Worm (Caenorhabditis elegans) whole organism, young adult: Measurements from ENCODE around the gene lgc-19.

Source experiments
- B0035.1 ChIP-seq: sonication (generic microtip); optimal IDR thresholded peaks from 2 replicates; lab custom pipeline; 2016; ENCODE audit warnings: missing genetic modification characterization, mild to moderate bottlenecking, missing compliant biosample characterization, missing genotype, missing genetic modification reagents
- D2030.7 ChIP-seq: fragments of 200-800 bp; sonication (Bioruptor generic); IDR thresholded peaks from 2 replicates; pipeline ENCODE4 v1.3.6; 2022; ENCODE audit warnings: missing genetic modification reagents, missing genetic modification characterization, missing compliant biosample characterization
- F23B12.7 ChIP-seq: sonication (generic microtip); optimal IDR thresholded peaks from 2 replicates; lab custom pipeline; 2017; ENCODE audit warnings: missing genetic modification characterization, mild to moderate bottlenecking, missing compliant biosample characterization, antibody characterized with exemption, moderate library complexity; ENCODE audit not compliant: insufficient read depth
- F33H1.4 ChIP-seq: fragments of 200-800 bp; sonication (Bioruptor generic); IDR thresholded peaks from 2 replicates; pipeline ENCODE4 v1.3.6; 2022; ENCODE audit warnings: missing genetic modification reagents, missing genetic modification characterization, missing compliant biosample characterization
- F37B4.10 ChIP-seq: fragments of 200-800 bp; sonication (Bioruptor generic); IDR thresholded peaks from 2 replicates; pipeline ENCODE4 v1.3.6; 2022; ENCODE audit warnings: missing genetic modification characterization, missing compliant biosample characterization
- F55B11.4 ChIP-seq: sonication (generic microtip); optimal IDR thresholded peaks from 2 replicates; lab custom pipeline; 2016; ENCODE audit warnings: missing compliant biosample characterization, missing genetic modification characterization, borderline replicate concordance; ENCODE audit not compliant: insufficient read depth
- K11D2.4 ChIP-seq: fragments of 200-800 bp; sonication (Bioruptor generic); IDR thresholded peaks from 2 replicates; pipeline ENCODE4 v1.3.6; 2022; ENCODE audit warnings: missing genetic modification reagents, missing genetic modification characterization, missing compliant biosample characterization
- T07F8.4 ChIP-seq: sonication (generic microtip); optimal IDR thresholded peaks from 2 replicates; lab custom pipeline; 2016; ENCODE audit warnings: mild to moderate bottlenecking, missing genetic modification characterization, moderate library complexity, missing compliant biosample characterization
- Y56A3A.18 ChIP-seq: fragments of 200-800 bp; sonication (Bioruptor generic); IDR thresholded peaks from 2 replicates; pipeline ENCODE4 v1.3.6; 2022; ENCODE audit warnings: missing genetic modification reagents, missing genetic modification characterization, missing compliant biosample characterization
- aptf-3 ChIP-seq: fragments of 200-800 bp; sonication (Bioruptor generic); IDR thresholded peaks from 2 replicates; pipeline ENCODE4 v1.3.6; 2022; ENCODE audit warnings: missing genetic modification characterization, missing compliant biosample characterization
- athp-1 ChIP-seq: sonication (generic microtip); optimal IDR thresholded peaks from 2 replicates; lab custom pipeline; 2017; ENCODE audit warnings: mild to moderate bottlenecking, missing genetic modification characterization, missing compliant biosample characterization
- attf-6 ChIP-seq: fragments of 200-800 bp; sonication (Bioruptor generic); IDR thresholded peaks from 2 replicates; pipeline ENCODE4 v1.3.6; 2022; ENCODE audit warnings: missing genetic modification reagents, missing genetic modification characterization, missing compliant biosample characterization
- cebp-2 ChIP-seq: fragments of 200-800 bp; sonication (Bioruptor generic); IDR thresholded peaks from 2 replicates; pipeline ENCODE4 v1.3.6; 2022; ENCODE audit warnings: missing genetic modification characterization, missing compliant biosample characterization
- ceh-40 ChIP-seq: fragments of 200-800 bp; sonication (Bioruptor generic); IDR thresholded peaks from 2 replicates; pipeline ENCODE4 v1.3.6; 2022; ENCODE audit warnings: missing genetic modification characterization, missing compliant biosample characterization
- ceh-79 ChIP-seq: sonication (generic microtip); optimal IDR thresholded peaks from 2 replicates; lab custom pipeline; 2017; ENCODE audit warnings: mild to moderate bottlenecking, missing genetic modification characterization, missing compliant biosample characterization
- hsf-1 ChIP-seq: fragments of 200-800 bp; sonication (Bioruptor generic); IDR thresholded peaks from 2 replicates; pipeline ENCODE4 v1.3.6; 2022; ENCODE audit warnings: missing genetic modification reagents, missing genetic modification characterization, missing compliant biosample characterization
- let-607 ChIP-seq, 2 experiments: fragments of 200-800 bp in 1 of 2; sonication (Bioruptor generic) in 1 of 2; sonication (generic microtip) in 1 of 2; optimal IDR thresholded peaks; 2 replicates each; lab custom pipeline; 2016 to 2018; ENCODE audit warnings: mild to moderate bottlenecking in 2 of 2, missing compliant biosample characterization in 2 of 2, missing genetic modification characterization in 2 of 2, moderate library complexity in 2 of 2, missing genotype in 1 of 2
- lin-26 ChIP-seq: fragments of 200-800 bp; sonication (Bioruptor generic); IDR thresholded peaks from 2 replicates; pipeline ENCODE4 v1.3.6; 2022; ENCODE audit warnings: missing genetic modification reagents, missing genetic modification characterization, missing compliant biosample characterization
- lin-40 ChIP-seq: sonication (generic microtip); optimal IDR thresholded peaks from 2 replicates; lab custom pipeline; 2016; ENCODE audit warnings: missing genetic modification characterization, mild to moderate bottlenecking, missing compliant biosample characterization, missing genotype, missing genetic modification reagents
- pbrm-1 ChIP-seq: fragments of 200-800 bp; sonication (Bioruptor generic); IDR thresholded peaks from 2 replicates; pipeline ENCODE4 v1.3.6; 2022; ENCODE audit warnings: missing genetic modification reagents, missing genetic modification characterization, missing compliant biosample characterization
- rpc-1 ChIP-seq, 2 experiments: fragments of 150-350 bp in 1 of 2; sonication (generic microtip) in 1 of 2; optimal IDR thresholded peaks; 2 replicates each; lab custom pipeline; 2014 to 2018; ENCODE audit warnings: missing biosample characterization in 1 of 2, missing genetic modification characterization in 1 of 2, missing genetic modification reagents in 1 of 2, missing genotype in 1 of 2
- sdz-38 ChIP-seq: sonication (generic microtip); optimal IDR thresholded peaks from 2 replicates; lab custom pipeline; 2016; ENCODE audit warnings: missing genotype, missing genetic modification characterization, missing compliant biosample characterization
- snpc-4 ChIP-seq, 5 experiments: fragments of 150-350 bp in 1 of 5; sonication (generic microtip) in 4 of 5; optimal IDR thresholded peaks; 2 replicates each; lab custom pipeline; 2014 to 2018; ENCODE audit warnings: missing genetic modification characterization in 5 of 5, missing biosample characterization in 3 of 5, antibody characterized with exemption in 2 of 5, mild to moderate bottlenecking in 2 of 5, missing compliant biosample characterization in 2 of 5, missing genotype in 2 of 5, moderate library complexity in 2 of 5, missing genetic modification reagents in 1 of 5
- somi-1 ChIP-seq: fragments of 200-800 bp; sonication (Bioruptor generic); optimal IDR thresholded peaks from 2 replicates; lab custom pipeline; 2018; ENCODE audit warnings: mild to moderate bottlenecking, missing genetic modification characterization, missing compliant biosample characterization
- zfh-2 ChIP-seq: fragments of 200-800 bp; sonication (Bioruptor generic); conservative IDR thresholded peaks from 2 replicates; pipeline ENCODE4 v1.3.6; 2022; ENCODE audit warnings: missing genetic modification reagents, missing genetic modification characterization, missing compliant biosample characterization
- zim-3 ChIP-seq: sonication (generic microtip); optimal IDR thresholded peaks from 2 replicates; lab custom pipeline; 2017; ENCODE audit warnings: mild to moderate bottlenecking, missing genetic modification characterization, moderate library complexity, missing compliant biosample characterization
- ztf-25 ChIP-seq: fragments of 200-800 bp; sonication (Bioruptor generic); IDR thresholded peaks from 2 replicates; pipeline ENCODE4 v1.3.6; 2022; ENCODE audit warnings: missing genetic modification reagents, missing genetic modification characterization, missing compliant biosample characterization

lgc-19 gene

DNA sequence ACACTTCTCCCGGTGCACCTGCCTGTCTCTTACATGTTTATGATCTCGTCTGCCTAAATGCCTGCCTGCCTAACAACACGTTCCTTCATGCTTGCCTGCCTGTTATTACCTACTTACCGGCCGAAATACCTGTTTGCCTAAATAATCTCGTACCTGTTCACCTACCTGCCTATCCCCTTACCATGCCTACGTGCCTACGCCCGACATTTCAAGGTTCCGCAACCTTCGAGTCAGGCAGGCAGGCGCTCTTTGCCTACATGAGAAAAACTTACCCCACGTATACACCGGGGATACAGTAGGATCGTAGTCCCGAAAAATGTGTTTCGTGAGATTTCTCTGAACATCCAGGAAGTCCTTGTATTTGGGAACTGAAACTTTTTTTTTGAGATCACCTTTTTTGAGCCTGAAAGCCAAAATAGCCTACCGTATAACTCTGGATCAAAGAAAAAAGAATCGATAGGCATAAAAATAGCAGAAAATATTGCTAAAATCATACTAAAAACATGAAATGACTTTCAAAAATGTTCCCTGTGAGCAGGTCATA, at the start of gene lgc-19:
Gene lgc-19, minus strand, starts transcription at position 494 of the 544 bp plus-strand sequence.
- TF ChIP-seq F37B4.10 (GFP tag; lab: Robert Waterston, UW) = 0 out of 2 replicates have a peak, but pooled peaks have one; percentile 73
- TF ChIP-seq lin-40 (tag; lab: Kevin White, UChicago) = no peak
- no peak for TF ChIP-seq aptf-3
- TF ChIP-seq zfh-2 (GFP tag; lab: Robert Waterston, UW) = no peak
- TF ChIP-seq Y56A3A.18 (GFP tag; lab: Robert Waterston, UW) = no peak

DNA sequence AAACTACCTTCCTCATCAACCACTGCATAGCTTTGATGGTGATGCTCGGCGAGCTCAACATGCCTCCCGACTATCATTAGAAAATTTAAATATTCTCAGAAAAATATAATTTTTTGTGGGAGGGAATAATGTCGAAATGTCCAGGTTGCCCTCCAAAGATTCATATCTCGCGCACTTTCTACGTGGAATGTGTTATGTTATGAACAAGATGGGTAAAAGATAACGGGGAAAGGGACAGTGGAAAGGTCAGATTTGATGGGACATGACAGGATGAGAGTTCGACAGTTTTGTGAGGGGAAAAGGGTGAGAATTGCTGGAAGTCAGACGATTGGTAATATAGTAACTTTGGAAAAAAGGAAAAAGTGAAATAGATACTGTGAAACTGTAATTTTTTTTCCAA, 43.8 kb upstream of the lgc-19 start:
- no peak for TF ChIP-seq ceh-79
- TF ChIP-seq cebp-2 (GFP tag; lab: Robert Waterston, UW) = no peak
- TF ChIP-seq pbrm-1 (GFP tag; lab: Robert Waterston, UW) = no peak
- TF ChIP-seq zim-3 (tag; lab: Kevin White, UChicago) = no peak
- TF ChIP-seq T07F8.4 (tag; lab: Kevin White, UChicago) = no peak
- no peak for TF ChIP-seq K11D2.4 (GFP tag; lab: Robert Waterston, UW)
- no peak for TF ChIP-seq somi-1
- TF ChIP-seq F23B12.7 (tag; lab: Kevin White, UChicago) = no peak
- TF ChIP-seq sdz-38 (tag; lab: Kevin White, UChicago) = no peak
- no peak for TF ChIP-seq let-607 (tag; optimal IDR thresholded peaks at IDR 0.05; lab: Kevin White, UChicago)
- no peak for TF ChIP-seq B0035.1 (tag; lab: Kevin White, UChicago)
- TF ChIP-seq Y56A3A.18 (GFP tag; lab: Robert Waterston, UW) = no peak
- no peak for TF ChIP-seq hsf-1 (GFP tag; lab: Robert Waterston, UW)

DNA sequence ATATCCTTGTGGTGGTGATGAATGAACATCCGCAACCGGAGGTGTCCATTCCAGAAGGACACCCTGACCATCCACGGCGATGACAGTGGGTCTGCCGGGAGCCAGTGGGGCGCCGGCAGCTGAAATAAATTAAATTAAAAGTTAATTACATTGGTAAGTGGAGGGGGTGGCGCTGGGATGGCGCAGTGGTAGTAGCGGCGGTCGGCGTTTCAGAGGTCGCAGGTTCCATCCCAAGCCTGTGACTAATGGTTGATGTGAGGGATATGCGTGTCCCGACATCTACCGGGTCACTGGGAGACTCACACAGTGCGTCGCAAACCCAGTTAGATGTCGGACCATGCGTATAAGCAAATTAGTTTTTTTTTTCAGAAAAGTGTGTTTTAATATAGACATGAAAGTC, 43.0 kb upstream of the lgc-19 start:
- no peak for TF ChIP-seq ztf-25 (GFP tag; lab: Robert Waterston, UW)
- TF ChIP-seq athp-1 = no peak
- TF ChIP-seq snpc-4 (GFP tag; optimal IDR thresholded peaks at IDR 0.05; lab: Kevin White, UChicago) = peak; percentile 34
- peak in 3 of 4 experiments; percentile 18 to 90 (median 64) for TF ChIP-seq snpc-4 (tag; optimal IDR thresholded peaks at IDR 0.05; lab: Kevin White, UChicago)
- TF ChIP-seq ceh-40 (GFP tag; lab: Robert Waterston, UW) = 0 out of 2 replicates have a peak, but pooled peaks have one; percentile 14
- TF ChIP-seq zfh-2 (GFP tag; lab: Robert Waterston, UW) = peak; percentile 75
- TF ChIP-seq attf-6 (GFP tag; lab: Robert Waterston, UW) = 0 out of 2 replicates have a peak, but pooled peaks have one; percentile 28
- TF ChIP-seq lin-26 (GFP tag; lab: Robert Waterston, UW) = no peak
- TF ChIP-seq F55B11.4 = no peak
- TF ChIP-seq T07F8.4 (tag; lab: Kevin White, UChicago) = no peak
- TF ChIP-seq rpc-1 (optimal IDR thresholded peaks at IDR 0.05; lab: Kevin White, UChicago) = no peak
- TF ChIP-seq rpc-1 (tag; optimal IDR thresholded peaks at IDR 0.05; lab: Kevin White, UChicago) = peak; percentile 41

DNA sequence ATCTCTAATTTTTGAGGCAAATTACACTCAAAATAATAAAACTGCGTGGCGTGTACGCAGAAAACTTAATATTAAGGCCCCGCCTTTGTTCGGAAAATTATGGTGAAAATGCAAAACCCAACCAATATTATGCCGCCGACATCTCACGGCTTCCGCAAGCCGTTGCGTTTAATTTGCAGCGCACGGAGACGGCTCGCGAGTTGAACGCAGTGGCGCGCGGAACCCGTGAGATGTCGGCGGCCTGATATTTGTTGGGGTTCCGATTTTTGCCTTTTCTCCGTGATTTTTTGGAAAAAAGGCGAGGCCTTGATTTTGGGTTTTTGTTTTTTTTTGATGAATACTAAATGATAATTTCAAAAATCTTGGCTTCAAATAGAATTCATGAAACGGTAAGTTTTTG, 38.5 kb upstream of the lgc-19 start:
- TF ChIP-seq zfh-2 (GFP tag; lab: Robert Waterston, UW) (0 out of 2 replicates have a peak, but pooled peaks have one; percentile 26), D2030.7 (GFP tag; lab: Robert Waterston, UW) (no peak), snpc-4 (GFP tag; optimal IDR thresholded peaks at IDR 0.05; lab: Kevin White, UChicago) (no peak), snpc-4 (tag; optimal IDR thresholded peaks at IDR 0.05; lab: Kevin White, UChicago) (peak in 3 of 4 experiments; percentile 30 to 81 (median 49))

DNA sequence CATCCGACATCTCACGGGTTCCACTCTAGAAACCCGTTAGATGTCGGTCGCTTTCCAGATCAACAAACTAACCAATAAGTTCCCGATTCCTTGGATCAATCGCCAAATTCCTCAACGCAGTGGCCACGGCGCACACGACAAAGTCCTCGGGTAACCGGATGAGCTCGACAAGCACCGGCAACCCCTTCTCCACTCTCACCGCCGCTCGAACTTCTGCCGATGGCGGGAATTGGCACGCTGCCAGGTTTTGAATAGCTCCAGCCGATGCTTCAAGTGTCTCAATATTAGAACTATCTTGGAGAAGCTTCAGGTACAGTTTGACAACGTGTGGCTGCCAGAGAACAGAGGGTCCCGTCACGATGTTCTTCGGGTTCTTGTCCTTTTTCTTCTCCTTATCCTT, 37.2 kb upstream of the lgc-19 start:
- no peak for TF ChIP-seq F33H1.4 (GFP tag; lab: Robert Waterston, UW)
- TF ChIP-seq zfh-2 (GFP tag; lab: Robert Waterston, UW) = peak; percentile 62
